Worm (Caenorhabditis elegans): ENCODE measurements around the gene jbts-14.

- TF ChIP-seq F22D6.2 (tag; optimal IDR thresholded peaks at IDR 0.05), result no peak
- TF ChIP-seq T07F8.4 (tag; optimal IDR thresholded peaks at IDR 0.05), result no peak
- TF ChIP-seq lin-35 (GFP tag; optimal IDR thresholded peaks at IDR 0.05), result no peak
- TF ChIP-seq xnd-1 (tag; optimal IDR thresholded peaks at IDR 0.05), result no peak
- no peak for TF ChIP-seq pha-4 (tag; optimal IDR thresholded peaks at IDR 0.05)
- no peak for TF ChIP-seq hmg-20 (GFP tag; IDR thresholded peaks at IDR 0.05)
- TF ChIP-seq attf-6 (GFP tag; IDR thresholded peaks at IDR 0.05), result no peak
- TF ChIP-seq cebp-2 (GFP tag; IDR thresholded peaks at IDR 0.05), result no peak
These were observed 6.6 kb upstream of the jbts-14 start, which contains the start of gene frpr-8 for ce11 chrX:8697517-8697916.
